Fruit fly (Drosophila melanogaster): ENCODE data around the gene CG6290.

DNA sequence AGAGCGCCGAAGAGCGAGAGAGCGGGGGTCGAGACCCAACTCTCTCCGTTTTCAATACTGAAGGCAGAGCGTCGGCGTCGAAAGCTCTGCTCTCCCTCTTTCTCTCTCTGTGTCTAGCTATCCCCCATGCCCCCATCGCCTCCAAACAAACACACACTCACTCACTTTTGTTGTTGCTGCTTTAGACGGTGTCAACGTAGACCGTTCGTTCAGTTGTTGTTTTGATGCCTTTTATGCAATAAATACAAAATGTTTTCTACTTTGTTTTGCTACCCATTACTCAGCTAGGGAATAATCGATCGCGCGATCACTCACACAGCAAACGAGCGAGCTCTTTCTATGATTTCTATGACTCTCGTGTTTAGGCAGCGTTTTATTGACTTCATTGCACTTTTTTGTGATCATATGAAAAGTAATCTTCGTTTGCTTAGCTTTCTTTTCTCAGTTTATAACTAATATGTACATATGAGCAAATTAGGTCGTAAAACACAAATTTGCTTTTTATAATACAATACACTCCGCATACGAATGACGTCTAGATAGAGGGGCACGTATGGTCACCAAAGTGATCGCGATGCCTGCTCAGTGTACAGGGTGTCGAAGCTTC is 32.6 kb upstream of the CG6290 start:
- TF ChIP-seq toe (GFP tag; optimal IDR thresholded peaks at IDR 0.05), result no peak
- TF ChIP-seq Clk (GFP tag; optimal IDR thresholded peaks at IDR 0.05), result no peak
